Fruit fly (Drosophila melanogaster) whole organism, wandering third instar larva: ENCODE results near the gene CG11151.

ENCODE experiments used
- Abd-B ChIP-seq: fragments of >200 bp; optimal IDR thresholded peaks from 2 replicates; lab custom pipeline; 2017; ENCODE audit warnings: missing biosample characterization, missing genetic modification characterization
- CG32264 ChIP-seq: fragments of 200-800 bp; sonication (Bioruptor generic); optimal IDR thresholded peaks from 2 replicates; lab custom pipeline; 2016; ENCODE audit warnings: missing biosample characterization, missing genetic modification characterization
- CG9705 ChIP-seq: fragments of 200-800 bp; sonication (Bioruptor generic); optimal IDR thresholded peaks from 2 replicates; lab custom pipeline; 2018; ENCODE audit warnings: missing biosample characterization, mild to moderate bottlenecking, missing genetic modification characterization
- CrebA ChIP-seq: fragments of 200-800 bp; sonication (Bioruptor generic); optimal IDR thresholded peaks from 2 replicates; lab custom pipeline; 2016; ENCODE audit warnings: missing biosample characterization, mild to moderate bottlenecking, missing genetic modification characterization, borderline replicate concordance
- Dif ChIP-seq: fragments of 200-275, 200-300 bp; sonication (Bioruptor generic); optimal IDR thresholded peaks from 2 replicates; lab custom pipeline; 2018; ENCODE audit warnings: missing biosample characterization, missing genetic modification characterization; ENCODE audit not compliant: partially characterized antibody
- GATAd ChIP-seq: sonication (Bioruptor generic); optimal IDR thresholded peaks from 2 replicates; lab custom pipeline; 2016; ENCODE audit warnings: missing biosample characterization, missing genetic modification characterization
- HLH106 ChIP-seq: fragments of 200-800 bp; optimal IDR thresholded peaks from 3 replicates; lab custom pipeline; 2019; ENCODE audit warnings: missing biosample characterization, mild to moderate bottlenecking, missing genetic modification characterization, moderate library complexity
- Hnf4 ChIP-seq: fragments of 200-800 bp; sonication (Bioruptor generic); optimal IDR thresholded peaks from 2 replicates; lab custom pipeline; 2016; ENCODE audit warnings: missing biosample characterization, mild to moderate bottlenecking, missing genetic modification characterization
- Hr78 ChIP-seq: fragments of >200 bp; optimal IDR thresholded peaks from 2 replicates; lab custom pipeline; 2017; ENCODE audit warnings: missing biosample characterization, missing genetic modification characterization
- Hr83 ChIP-seq: fragments of 200-300 bp; sonication (Bioruptor generic); optimal IDR thresholded peaks from 2 replicates; lab custom pipeline; 2016; ENCODE audit warnings: missing biosample characterization, mild to moderate bottlenecking, missing genetic modification characterization, moderate library complexity; ENCODE audit not compliant: poor library complexity, severe bottlenecking
- Jra ChIP-seq: sonication (Bioruptor generic); optimal IDR thresholded peaks from 2 replicates; lab custom pipeline; 2016; ENCODE audit warnings: missing biosample characterization, missing genetic modification characterization
- Mio ChIP-seq: sonication (Bioruptor generic); optimal IDR thresholded peaks from 2 replicates; lab custom pipeline; 2016; ENCODE audit warnings: missing biosample characterization, missing genetic modification characterization
- N ChIP-seq: fragments of >200 bp; optimal IDR thresholded peaks from 2 replicates; lab custom pipeline; 2018; ENCODE audit warnings: missing biosample characterization, missing external identifiers, missing genetic modification characterization
- OdsH ChIP-seq: fragments of 200-800 bp; sonication (Bioruptor generic); optimal IDR thresholded peaks from 2 replicates; lab custom pipeline; 2016; ENCODE audit warnings: missing biosample characterization, mild to moderate bottlenecking, missing genetic modification characterization
- Rel ChIP-seq, 2 experiments: fragments of 200-800 bp; sonication (Bioruptor generic) in 1 of 2; optimal IDR thresholded peaks; 2 replicates in 1 of 2; 3 replicates in 1 of 2; lab custom pipeline; 2016 to 2019; ENCODE audit warnings: mild to moderate bottlenecking in 2 of 2, missing biosample characterization in 2 of 2, missing genetic modification characterization in 2 of 2, moderate library complexity in 1 of 2
- Sp1 ChIP-seq: fragments of 200-800 bp; sonication (Bioruptor generic); optimal IDR thresholded peaks from 3 replicates; lab custom pipeline; 2019; ENCODE audit warnings: missing biosample characterization, mild to moderate bottlenecking, missing genetic modification characterization, moderate library complexity
- br ChIP-seq: fragments of 200-800 bp; sonication (Bioruptor generic); optimal IDR thresholded peaks from 2 replicates; lab custom pipeline; 2016; ENCODE audit warnings: missing biosample characterization, missing genetic modification characterization
- dmrt93B ChIP-seq: fragments of 200-800 bp; sonication (Bioruptor generic); optimal IDR thresholded peaks from 2 replicates; lab custom pipeline; 2018; ENCODE audit warnings: missing biosample characterization, mild to moderate bottlenecking, missing genetic modification characterization
- ey ChIP-seq: fragments of 200-800 bp; sonication (Bioruptor generic); optimal IDR thresholded peaks from 2 replicates; lab custom pipeline; 2016; ENCODE audit warnings: missing biosample characterization, missing genetic modification characterization
- foxo ChIP-seq, 2 experiments: fragments of 200-800 bp; sonication (Bioruptor generic); optimal IDR thresholded peaks; 2 replicates in 1 of 2; 3 replicates in 1 of 2; lab custom pipeline; 2016 to 2017; ENCODE audit warnings: missing biosample characterization in 2 of 2, missing genetic modification characterization in 2 of 2
- fru ChIP-seq: fragments of 200-800 bp; sonication (Bioruptor generic); optimal IDR thresholded peaks from 3 replicates; lab custom pipeline; 2016; ENCODE audit warnings: missing biosample characterization, mild to moderate bottlenecking, missing genetic modification characterization
- h ChIP-seq: fragments of 200-800 bp; sonication (Bioruptor generic); optimal IDR thresholded peaks from 3 replicates; lab custom pipeline; 2016; ENCODE audit warnings: missing biosample characterization, mild to moderate bottlenecking, missing genetic modification characterization
- jim ChIP-seq: fragments of 175-275, 200-325 bp; sonication (Bioruptor generic); optimal IDR thresholded peaks from 2 replicates; lab custom pipeline; 2016; ENCODE audit warnings: missing biosample characterization, mild to moderate bottlenecking, missing genetic modification characterization
- lola ChIP-seq: fragments of >200 bp; optimal IDR thresholded peaks from 2 replicates; lab custom pipeline; 2017; ENCODE audit warnings: missing biosample characterization, missing genetic modification characterization
- pan ChIP-seq: fragments of >200 bp; optimal IDR thresholded peaks from 2 replicates; lab custom pipeline; 2017
- psq ChIP-seq: fragments of 200-800 bp; sonication (Bioruptor generic); optimal IDR thresholded peaks from 3 replicates; lab custom pipeline; 2017; ENCODE audit warnings: missing biosample characterization, mild to moderate bottlenecking, missing genetic modification characterization, moderate library complexity
- rgr ChIP-seq: fragments of 200-800 bp; sonication (Bioruptor generic); optimal IDR thresholded peaks from 3 replicates; lab custom pipeline; 2016; ENCODE audit warnings: missing biosample characterization, mild to moderate bottlenecking, missing genetic modification characterization
- sv ChIP-seq: fragments of 200-800 bp; sonication (Bioruptor generic); optimal IDR thresholded peaks from 3 replicates; lab custom pipeline; 2016; ENCODE audit warnings: missing biosample characterization, missing genetic modification characterization
- tai ChIP-seq: sonication (Bioruptor generic); optimal IDR thresholded peaks from 2 replicates; lab custom pipeline; 2016; ENCODE audit warnings: missing biosample characterization, missing genetic modification characterization
- usp ChIP-seq: fragments of >200 bp; optimal IDR thresholded peaks from 2 replicates; lab custom pipeline; 2017; ENCODE audit warnings: missing biosample characterization, missing genetic modification characterization
- woc ChIP-seq: sonication (Bioruptor generic); optimal IDR thresholded peaks from 2 replicates; lab custom pipeline; 2016; ENCODE audit warnings: missing biosample characterization, mild to moderate bottlenecking, missing genetic modification characterization

The CG11151 gene

dm6 chrX:13749873-13750241 is 10.3 kb downstream of the CG11151 start:
- TF ChIP-seq HLH106 (tag; lab: Kevin White, UChicago) (no peak), ey (GFP tag; lab: Kevin White, UChicago) (no peak), GATAd (GFP tag; lab: Kevin White, UChicago) (no peak), woc (GFP tag; lab: Kevin White, UChicago) (no peak), Sp1 (GFP tag; lab: Kevin White, UChicago) (no peak), br (GFP tag; lab: Kevin White, UChicago) (no peak), foxo (GFP tag; optimal IDR thresholded peaks at IDR 0.05; lab: Kevin White, UChicago) (no peak), CrebA (GFP tag; lab: Kevin White, UChicago) (no peak), fru (no peak), Jra (GFP tag; lab: Kevin White, UChicago) (no peak), usp (GFP tag; lab: Kevin White, UChicago) (no peak), Hr78 (no peak), Hnf4 (GFP tag; lab: Kevin White, UChicago) (no peak), N (GFP tag; lab: Kevin White, UChicago) (no peak), CG32264 (no peak), Dif (GFP tag; lab: Kevin White, UChicago) (no peak), Abd-B (no peak)

dm6 chrX:13752543-13753046 is 13.1 kb downstream of the CG11151 start:
- no peak for TF ChIP-seq Sp1 (GFP tag; lab: Kevin White, UChicago)
- TF ChIP-seq fru = no peak
- no peak for TF ChIP-seq Hnf4 (GFP tag; lab: Kevin White, UChicago)
- no peak for TF ChIP-seq Dif (GFP tag; lab: Kevin White, UChicago)
- no peak for TF ChIP-seq Rel (GFP tag; optimal IDR thresholded peaks at IDR 0.05; lab: Kevin White, UChicago)
- no peak for TF ChIP-seq Rel (tag; optimal IDR thresholded peaks at IDR 0.05; lab: Kevin White, UChicago)
- no peak for TF ChIP-seq tai
- no peak for TF ChIP-seq Mio (GFP tag; lab: Kevin White, UChicago)
- TF ChIP-seq Hr83 = no peak
- no peak for TF ChIP-seq Jra (GFP tag; lab: Kevin White, UChicago)
- no peak for TF ChIP-seq jim (GFP tag; lab: Kevin White, UChicago)

- TF ChIP-seq sv (GFP tag; lab: Kevin White, UChicago) = no peak
- no peak for TF ChIP-seq Rel (GFP tag; optimal IDR thresholded peaks at IDR 0.05; lab: Kevin White, UChicago)
- TF ChIP-seq Rel (tag; optimal IDR thresholded peaks at IDR 0.05; lab: Kevin White, UChicago) = peak; percentile 78
- TF ChIP-seq CG9705 (GFP tag; lab: Kevin White, UChicago) = no peak
- TF ChIP-seq h (GFP tag; lab: Kevin White, UChicago) = no peak
- no peak for TF ChIP-seq dmrt93B (GFP tag; lab: Kevin White, UChicago)
- no peak for TF ChIP-seq HLH106 (tag; lab: Kevin White, UChicago)
- no peak for TF ChIP-seq pan
- TF ChIP-seq CrebA (GFP tag; lab: Kevin White, UChicago) = peak; percentile 29
- TF ChIP-seq Mio (GFP tag; lab: Kevin White, UChicago) = no peak
- peak; percentile 94 for TF ChIP-seq psq
- no peak for TF ChIP-seq OdsH (GFP tag; lab: Kevin White, UChicago)
- TF ChIP-seq N (GFP tag; lab: Kevin White, UChicago) = no peak
- TF ChIP-seq ey (GFP tag; lab: Kevin White, UChicago) = no peak
- no peak for TF ChIP-seq br (GFP tag; lab: Kevin White, UChicago)
Observed at dm6 chrX:13753101-13753758, 13.7 kb downstream of the CG11151 start.

- no peak for TF ChIP-seq lola (GFP tag; lab: Kevin White, UChicago)
- TF ChIP-seq Mio (GFP tag; lab: Kevin White, UChicago) = no peak
- TF ChIP-seq Hnf4 (GFP tag; lab: Kevin White, UChicago) = no peak
- no peak for TF ChIP-seq Jra (GFP tag; lab: Kevin White, UChicago)
- TF ChIP-seq sv (GFP tag; lab: Kevin White, UChicago) = no peak
- no peak for TF ChIP-seq rgr (GFP tag; lab: Kevin White, UChicago)
- TF ChIP-seq h (GFP tag; lab: Kevin White, UChicago) = no peak
Observed at dm6 chrX:13753775-13754174, 14.2 kb downstream of the CG11151 start.
